Fruit fly (Drosophila melanogaster) whole organism, wandering third instar larva: ENCODE measurements around the gene CkIIalpha-i1.

Source experiments
- Abd-B ChIP-seq: fragments of >200 bp; optimal IDR thresholded peaks from 2 replicates; lab custom pipeline; 2017; ENCODE audit warnings: missing biosample characterization, missing genetic modification characterization
- Dfd ChIP-seq: fragments of >200 bp; optimal IDR thresholded peaks from 2 replicates; lab custom pipeline; 2017; ENCODE audit warnings: missing biosample characterization, missing genetic modification characterization
- Jra ChIP-seq: sonication (Bioruptor generic); optimal IDR thresholded peaks from 2 replicates; lab custom pipeline; 2016; ENCODE audit warnings: missing biosample characterization, missing genetic modification characterization
- Mio ChIP-seq: sonication (Bioruptor generic); optimal IDR thresholded peaks from 2 replicates; lab custom pipeline; 2016; ENCODE audit warnings: missing biosample characterization, missing genetic modification characterization
- foxo ChIP-seq, 2 experiments: fragments of 200-800 bp; sonication (Bioruptor generic); optimal IDR thresholded peaks; 2 replicates in 1 of 2; 3 replicates in 1 of 2; lab custom pipeline; 2016 to 2017; ENCODE audit warnings: missing biosample characterization in 2 of 2, missing genetic modification characterization in 2 of 2
- fru ChIP-seq: fragments of 200-800 bp; sonication (Bioruptor generic); optimal IDR thresholded peaks from 3 replicates; lab custom pipeline; 2016; ENCODE audit warnings: missing biosample characterization, mild to moderate bottlenecking, missing genetic modification characterization
- sv ChIP-seq: fragments of 200-800 bp; sonication (Bioruptor generic); optimal IDR thresholded peaks from 3 replicates; lab custom pipeline; 2016; ENCODE audit warnings: missing biosample characterization, missing genetic modification characterization

DNA sequence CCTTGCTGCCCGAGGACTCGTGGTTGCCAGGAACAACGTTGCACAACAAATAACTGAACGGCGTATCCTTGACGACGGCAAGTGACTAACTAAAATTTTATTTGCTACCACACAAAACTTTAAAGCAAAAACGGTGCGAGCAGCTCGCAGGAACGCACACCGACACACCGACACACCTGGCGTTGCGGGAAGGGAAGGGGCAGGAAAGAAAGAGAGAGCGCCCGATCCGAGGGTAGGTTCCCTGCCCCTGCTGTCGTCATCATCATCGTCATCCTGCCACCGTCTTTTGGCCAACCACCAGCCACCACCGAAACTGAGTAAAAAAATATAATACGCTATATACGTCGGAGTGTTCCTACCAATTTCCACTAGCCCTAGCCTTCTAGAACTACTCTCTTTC lies 27.2 kb downstream of the CkIIalpha-i1 start, which contains the start of gene meru:
- TF ChIP-seq Jra (GFP tag; lab: Kevin White, UChicago) (no peak), Abd-B (GFP tag; lab: Kevin White, UChicago) (no peak), sv (no peak), fru (GFP tag; lab: Kevin White, UChicago) (no peak), foxo (GFP tag; optimal IDR thresholded peaks at IDR 0.05; lab: Kevin White, UChicago) (no peak), Mio (GFP tag; lab: Kevin White, UChicago) (no peak), Dfd (GFP tag; lab: Kevin White, UChicago) (no peak)
